Worm (Caenorhabditis elegans) whole organism, late embryonic: Measurements from ENCODE around the gene F10C2.5.

Source experiments
- ahr-1 ChIP-seq: sonication (generic microtip); optimal IDR thresholded peaks from 2 replicates; lab custom pipeline; 2016; ENCODE audit warnings: missing genetic modification characterization, missing compliant biosample characterization
- ama-1 ChIP-seq: fragments of 150-350 bp; optimal IDR thresholded peaks from 2 replicates; lab custom pipeline; 2014
- fkh-6 ChIP-seq: sonication (generic microtip); optimal IDR thresholded peaks from 2 replicates; lab custom pipeline; 2016; ENCODE audit warnings: missing genetic modification characterization, missing compliant biosample characterization
- hlh-30 ChIP-seq: sonication (generic microtip); optimal IDR thresholded peaks from 2 replicates; lab custom pipeline; 2017; ENCODE audit warnings: antibody characterized with exemption, missing genetic modification characterization, missing compliant biosample characterization; ENCODE audit not compliant: insufficient read depth
- lin-11 ChIP-seq: fragments of 200-800 bp; sonication (Bioruptor generic); optimal IDR thresholded peaks from 2 replicates; lab custom pipeline; 2018; ENCODE audit warnings: mild to moderate bottlenecking, missing genetic modification characterization, missing compliant biosample characterization
- sox-4 ChIP-seq: sonication (generic microtip); optimal IDR thresholded peaks from 2 replicates; lab custom pipeline; 2017; ENCODE audit warnings: mild to moderate bottlenecking, missing genetic modification characterization, inconsistent platforms, missing compliant biosample characterization

ce11 chrV:12085867-12086634, 40.8 kb downstream of the F10C2.5 start:
- no peak for TF ChIP-seq sox-4
- no peak for TF ChIP-seq hlh-30 (tag; lab: Kevin White, UChicago)
- TF ChIP-seq lin-11 (tag; lab: Kevin White, UChicago) = no peak
- TF ChIP-seq ahr-1 (tag; lab: Kevin White, UChicago) = no peak
- TF ChIP-seq fkh-6 (tag; lab: Kevin White, UChicago) = no peak
- no peak for TF ChIP-seq ama-1 (lab: Kevin White, UChicago)
